Fruit fly (Drosophila melanogaster) whole organism, embryonic: ENCODE measurements around the gene Scm.

Experiments used
- Abd-B ChIP-seq: fragments of 200-800 bp; sonication (Bioruptor generic); optimal IDR thresholded peaks from 2 replicates; lab custom pipeline; 2018; ENCODE audit warnings: missing biosample characterization, mild to moderate bottlenecking, missing genetic modification characterization, moderate library complexity
- Antp ChIP-seq: fragments of 200-800 bp; sonication (Bioruptor generic); optimal IDR thresholded peaks from 3 replicates; lab custom pipeline; 2016; ENCODE audit warnings: missing biosample characterization, missing genetic modification characterization
- BEAF-32 ChIP-seq: fragments of 200-800 bp; sonication (Bioruptor generic); optimal IDR thresholded peaks from 3 replicates; lab custom pipeline; 2017; ENCODE audit warnings: missing biosample characterization, missing genetic modification characterization, mild to moderate bottlenecking, moderate library complexity, missing genetic modification reagents
- Blimp-1 ChIP-seq: fragments of 200-800 bp; sonication (Bioruptor generic); optimal IDR thresholded peaks from 3 replicates; lab custom pipeline; 2018; ENCODE audit warnings: missing biosample characterization, missing genetic modification characterization, mild to moderate bottlenecking, moderate library complexity, missing genetic modification reagents
- CG10959 ChIP-seq: fragments of 200-800 bp; sonication (Bioruptor generic); IDR thresholded peaks from 2 replicates; pipeline ENCODE4 v1.3.6; 2022; ENCODE audit warnings: missing biosample characterization, missing genetic modification characterization
- CG11085 ChIP-seq: fragments of 200-800 bp; sonication (Bioruptor generic); IDR thresholded peaks from 2 replicates; pipeline ENCODE4 v1.3.6; 2022; ENCODE audit warnings: missing biosample characterization, missing genetic modification characterization
- CG11247 ChIP-seq: fragments of 200-800 bp; sonication (Bioruptor generic); IDR thresholded peaks from 2 replicates; pipeline ENCODE4 v1.3.6; 2022; ENCODE audit warnings: missing biosample characterization, missing genetic modification characterization
- CG12299 ChIP-seq: fragments of 200-800 bp; sonication (Bioruptor generic); optimal IDR thresholded peaks from 2 replicates; lab custom pipeline; 2018; ENCODE audit warnings: missing biosample characterization, mild to moderate bottlenecking, missing genetic modification characterization
- CG12659 ChIP-seq: fragments of 200-800 bp; sonication (Bioruptor generic); optimal IDR thresholded peaks from 3 replicates; lab custom pipeline; 2017; ENCODE audit warnings: mild to moderate bottlenecking, missing biosample characterization, missing genetic modification reagents, missing genetic modification characterization
- CG13624 ChIP-seq: fragments of 200-800 bp; sonication (Bioruptor generic); optimal IDR thresholded peaks from 2 replicates; lab custom pipeline; 2016; ENCODE audit warnings: missing biosample characterization, missing genetic modification characterization
- CG1602 ChIP-seq: fragments of 200-800 bp; sonication (Bioruptor generic); optimal IDR thresholded peaks from 3 replicates; lab custom pipeline; 2016; ENCODE audit warnings: missing biosample characterization, missing genetic modification characterization
- CG17359 ChIP-seq: fragments of 200-800 bp; sonication (Bioruptor generic); optimal IDR thresholded peaks from 3 replicates; lab custom pipeline; 2018; ENCODE audit warnings: missing biosample characterization, mild to moderate bottlenecking, missing genetic modification characterization, moderate library complexity
- CG17802 ChIP-seq: fragments of 200-800 bp; sonication (Bioruptor generic); optimal IDR thresholded peaks from 2 replicates; lab custom pipeline; 2018; ENCODE audit warnings: missing biosample characterization, mild to moderate bottlenecking, missing genetic modification characterization, moderate library complexity
- CG1792 ChIP-seq: fragments of 200-800 bp; sonication (Bioruptor generic); optimal IDR thresholded peaks from 2 replicates; lab custom pipeline; 2016; ENCODE audit warnings: missing biosample characterization, missing genetic modification characterization
- CG18011 ChIP-seq: fragments of 200-800 bp; sonication (Bioruptor generic); optimal IDR thresholded peaks from 2 replicates; lab custom pipeline; 2017; ENCODE audit warnings: missing biosample characterization, missing genetic modification characterization, mild to moderate bottlenecking, moderate library complexity, missing genotype
- CG18476 ChIP-seq: fragments of 200-800 bp; sonication (Bioruptor generic); optimal IDR thresholded peaks from 2 replicates; lab custom pipeline; 2016; ENCODE audit warnings: missing biosample characterization, mild to moderate bottlenecking, missing genetic modification characterization
- CG18599 ChIP-seq: fragments of 200-800 bp; sonication (Bioruptor generic); optimal IDR thresholded peaks from 3 replicates; lab custom pipeline; 2017; ENCODE audit warnings: missing biosample characterization, missing genetic modification characterization, mild to moderate bottlenecking, moderate library complexity, missing genetic modification reagents
- CG2712 ChIP-seq: fragments of 200-800 bp; optimal IDR thresholded peaks from 3 replicates; lab custom pipeline; 2019; ENCODE audit warnings: missing biosample characterization, mild to moderate bottlenecking, missing genetic modification characterization, moderate library complexity
- CG33213 ChIP-seq: fragments of 200-800 bp; sonication (Bioruptor generic); optimal IDR thresholded peaks from 3 replicates; lab custom pipeline; 2016; ENCODE audit warnings: missing biosample characterization, missing genetic modification characterization
- CG3407 ChIP-seq: fragments of 200-800 bp; sonication (Bioruptor generic); optimal IDR thresholded peaks from 2 replicates; lab custom pipeline; 2018; ENCODE audit warnings: missing biosample characterization, mild to moderate bottlenecking, missing genetic modification characterization
- CG3726 ChIP-seq: fragments of 200-800 bp; sonication (Bioruptor generic); IDR thresholded peaks from 3 replicates; pipeline ENCODE4, ENCODE4 v1.3.6; 2022; ENCODE audit warnings: missing biosample characterization, missing genetic modification characterization
- CG6254 ChIP-seq: fragments of 200-800 bp; sonication (Bioruptor generic); optimal IDR thresholded peaks from 3 replicates; lab custom pipeline; 2017; ENCODE audit warnings: mild to moderate bottlenecking, missing biosample characterization, missing genetic modification reagents, missing genetic modification characterization
- CG8944 ChIP-seq: fragments of 200-800 bp; sonication (Bioruptor generic); optimal IDR thresholded peaks from 3 replicates; lab custom pipeline; 2016; ENCODE audit warnings: missing biosample characterization, missing genetic modification characterization
- CG9437 ChIP-seq: fragments of 200-800 bp; sonication (Bioruptor generic); optimal IDR thresholded peaks from 2 replicates; lab custom pipeline; 2018; ENCODE audit warnings: missing biosample characterization, mild to moderate bottlenecking, missing genetic modification characterization
- CG9817 ChIP-seq: fragments of 200-800 bp; sonication (Bioruptor generic); optimal IDR thresholded peaks from 2 replicates; lab custom pipeline; 2018; ENCODE audit warnings: missing biosample characterization, mild to moderate bottlenecking, missing genetic modification characterization, moderate library complexity
- CHES-1-like ChIP-seq: fragments of 200-800 bp; sonication (Bioruptor generic); optimal IDR thresholded peaks from 2 replicates; lab custom pipeline; 2016; ENCODE audit warnings: missing biosample characterization, missing genetic modification characterization
- Chrac-16 ChIP-seq: fragments of 200-800 bp; sonication (Bioruptor generic); optimal IDR thresholded peaks from 3 replicates; lab custom pipeline; 2016; ENCODE audit warnings: missing biosample characterization, missing genetic modification characterization
- Dek ChIP-seq: fragments of 200-800 bp; sonication (Bioruptor generic); optimal IDR thresholded peaks from 3 replicates; lab custom pipeline; 2019; ENCODE audit warnings: missing biosample characterization, mild to moderate bottlenecking, missing genetic modification characterization, moderate library complexity
- E2f1 ChIP-seq: fragments of 200-800 bp; sonication (Bioruptor generic); IDR thresholded peaks from 2 replicates; pipeline ENCODE4 v1.3.6; 2022; ENCODE audit warnings: missing biosample characterization, missing genetic modification characterization
- Fer3 ChIP-seq: fragments of 200-800 bp; sonication (Bioruptor generic); optimal IDR thresholded peaks from 2 replicates; lab custom pipeline; 2018; ENCODE audit warnings: missing biosample characterization, mild to moderate bottlenecking, missing genetic modification characterization, moderate library complexity
- HmgD ChIP-seq: fragments of 200-800 bp; sonication (Bioruptor generic); optimal IDR thresholded peaks from 3 replicates; lab custom pipeline; 2016; ENCODE audit warnings: missing biosample characterization, missing genetic modification characterization
- Med ChIP-seq: fragments of 200-800 bp; sonication (Bioruptor generic); peaks from one replicate; lab custom pipeline; 2016; ENCODE audit warnings: missing biosample characterization, missing genetic modification characterization, mild to moderate bottlenecking, inconsistent platforms, moderate library complexity
- al ChIP-seq: fragments of 200-800 bp; sonication (Bioruptor generic); IDR thresholded peaks from 2 replicates; pipeline ENCODE4 v1.3.6; 2022; ENCODE audit warnings: missing biosample characterization, missing genetic modification characterization
- cas ChIP-seq: fragments of 200-800 bp; sonication (Bioruptor generic); IDR thresholded peaks from 2 replicates; pipeline ENCODE4 v1.3.6; 2022; ENCODE audit warnings: missing biosample characterization, missing genetic modification characterization
- chif ChIP-seq, 2 experiments: fragments of 200-800 bp; sonication (Bioruptor generic); optimal IDR thresholded peaks; 3 replicates each; lab custom pipeline; 2016; ENCODE audit warnings: missing biosample characterization in 2 of 2, missing genetic modification characterization in 2 of 2
- danr ChIP-seq: fragments of 200-800 bp; sonication (Bioruptor generic); IDR thresholded peaks from 2 replicates; pipeline ENCODE4 v1.3.6; 2022; ENCODE audit warnings: missing biosample characterization, missing genetic modification characterization
- dm ChIP-seq: fragments of 200-800 bp; sonication (Bioruptor generic); optimal IDR thresholded peaks from 3 replicates; lab custom pipeline; 2016; ENCODE audit warnings: missing biosample characterization, missing genetic modification characterization
- dmrt11E ChIP-seq: fragments of 200-800 bp; sonication (Bioruptor generic); optimal IDR thresholded peaks from 3 replicates; lab custom pipeline; 2018; ENCODE audit warnings: missing biosample characterization, mild to moderate bottlenecking, missing genetic modification characterization, moderate library complexity
- en ChIP-seq: fragments of 200-800 bp; sonication (Bioruptor generic); optimal IDR thresholded peaks from 2 replicates; lab custom pipeline; 2016; ENCODE audit warnings: missing biosample characterization, missing genetic modification characterization
- fd102C ChIP-seq: fragments of 200-800 bp; sonication (Bioruptor generic); optimal IDR thresholded peaks from 2 replicates; lab custom pipeline; 2018; ENCODE audit warnings: missing biosample characterization, mild to moderate bottlenecking, missing genetic modification characterization, moderate library complexity
- gem ChIP-seq: fragments of 200-800 bp; sonication (Bioruptor generic); optimal IDR thresholded peaks from 2 replicates; lab custom pipeline; 2019; ENCODE audit warnings: missing biosample characterization, mild to moderate bottlenecking, missing genetic modification characterization, moderate library complexity
- gfzf ChIP-seq: fragments of 200-800 bp; sonication (Bioruptor generic); optimal IDR thresholded peaks from 2 replicates; lab custom pipeline; 2016; ENCODE audit warnings: missing biosample characterization, mild to moderate bottlenecking, missing genetic modification characterization, moderate library complexity
- jing ChIP-seq: fragments of 200-800 bp; sonication (Bioruptor generic); optimal IDR thresholded peaks from 2 replicates; lab custom pipeline; 2018; ENCODE audit warnings: missing biosample characterization, mild to moderate bottlenecking, missing genetic modification characterization
- pho ChIP-seq: fragments of 200-800 bp; sonication (Bioruptor generic); optimal IDR thresholded peaks from 2 replicates; lab custom pipeline; 2016; ENCODE audit warnings: missing biosample characterization, missing genetic modification characterization
- pnt ChIP-seq: fragments of 200-800 bp; sonication (Bioruptor generic); optimal IDR thresholded peaks from 3 replicates; lab custom pipeline; 2016; ENCODE audit warnings: missing biosample characterization, missing genetic modification characterization
- pum ChIP-seq: fragments of 200-800 bp; sonication (Bioruptor generic); optimal IDR thresholded peaks from 2 replicates; lab custom pipeline; 2016; ENCODE audit warnings: missing biosample characterization, missing genetic modification characterization
- row ChIP-seq: fragments of 200-800 bp; sonication (Bioruptor generic); IDR thresholded peaks from 3 replicates; pipeline ENCODE4 v1.3.6; 2022; ENCODE audit warnings: missing biosample characterization, missing genetic modification characterization
- stwl ChIP-seq: fragments of 200-800 bp; sonication (Bioruptor generic); optimal IDR thresholded peaks from 3 replicates; lab custom pipeline; 2018; ENCODE audit warnings: missing biosample characterization, mild to moderate bottlenecking, missing genetic modification characterization, moderate library complexity
- sug ChIP-seq: fragments of 200-800 bp; optimal IDR thresholded peaks from 2 replicates; lab custom pipeline; 2019; ENCODE audit warnings: missing biosample characterization, mild to moderate bottlenecking, missing genetic modification characterization, moderate library complexity
- z ChIP-seq: fragments of 200-800 bp; sonication (Bioruptor generic); IDR thresholded peaks from 3 replicates; pipeline ENCODE4 v1.3.6; 2022; ENCODE audit warnings: missing biosample characterization, missing genetic modification characterization

The Scm gene

dm6 chr3R:9626880-9627401, 10.5 kb downstream of the Scm start, which contains the start of the genes CG9427 and CG8319 (continued):
- TF ChIP-seq CG12299 (tag; lab: Kevin White, UChicago) (peak; percentile 77), CG11085 (GFP tag; lab: Robert Waterston, UW) (peak; percentile 41; the same call in 1 of the 2 replicates), cas (GFP tag; lab: Robert Waterston, UW) (no peak), CG12659 (GFP tag; lab: Kevin White, UChicago) (peak; percentile 71), CG1602 (GFP tag; lab: Kevin White, UChicago) (peak; percentile 30), stwl (tag; lab: Kevin White, UChicago) (peak; percentile 71), Chrac-16 (GFP tag; lab: Kevin White, UChicago) (peak; percentile 57), CG18476 (peak; percentile 56), Antp (GFP tag; lab: Kevin White, UChicago) (peak; percentile 2), sug (peak; percentile 72), CG11247 (peak; percentile 38; the same call in 1 of the 2 replicates), jing (GFP tag; lab: Kevin White, UChicago) (no peak), pum (GFP tag; lab: Kevin White, UChicago) (peak; percentile 45), Blimp-1 (GFP tag; lab: Kevin White, UChicago) (peak; percentile 59), gem (peak; percentile 81), row (peak; percentile 82), Fer3 (tag; lab: Kevin White, UChicago) (peak; percentile 20), CG1792 (GFP tag; lab: Kevin White, UChicago) (no peak), CG3407 (GFP tag; lab: Kevin White, UChicago) (peak; percentile 17), CG9817 (tag; lab: Kevin White, UChicago) (peak; percentile 55), CG18599 (GFP tag; lab: Kevin White, UChicago) (peak; percentile 39), CG13624 (GFP tag; lab: Kevin White, UChicago) (peak; percentile 42), CG8944 (peak; percentile 34), CG3726 (0 out of 3 replicates have a peak, but pooled peaks have one; percentile 58), CG17802 (tag; lab: Kevin White, UChicago) (no peak), gfzf (GFP tag; lab: Kevin White, UChicago) (peak; percentile 24), CG6254 (GFP tag; lab: Kevin White, UChicago) (no peak), CG18011 (peak; percentile 33), CG9437 (GFP tag; lab: Kevin White, UChicago) (peak; percentile 9), en (GFP tag; lab: Kevin White, UChicago) (peak; percentile 10), fd102C (GFP tag; lab: Kevin White, UChicago) (no peak), E2f1 (0 out of 2 replicates have a peak, but pooled peaks have one; percentile 34), CG33213 (GFP tag; lab: Kevin White, UChicago) (peak; percentile 26), Dek (peak; percentile 71), dm (GFP tag; lab: Kevin White, UChicago) (peak; percentile 53), CG2712 (tag; lab: Kevin White, UChicago) (peak; percentile 75), pnt (GFP tag; lab: Kevin White, UChicago) (peak; percentile 0), chif (GFP tag; optimal IDR thresholded peaks at IDR 0.05; lab: Kevin White, UChicago) (peak; percentile 40 to 63), CHES-1-like (GFP tag; lab: Kevin White, UChicago) (peak; percentile 63), pho (GFP tag; lab: Kevin White, UChicago) (peak; percentile 62), HmgD (GFP tag; lab: Kevin White, UChicago) (peak; percentile 7), CG10959 (no peak), z (GFP tag; lab: Robert Waterston, UW) (no peak), BEAF-32 (GFP tag; lab: Kevin White, UChicago) (peak; percentile 91), Abd-B (GFP tag; lab: Kevin White, UChicago) (no peak), Med (GFP tag; lab: Kevin White, UChicago) (peak; percentile 93), CG17359 (peak; percentile 64), danr (GFP tag; lab: Robert Waterston, UW) (no peak), al (GFP tag; lab: Robert Waterston, UW) (0 out of 2 replicates have a peak, but pooled peaks have one; percentile 25), dmrt11E (tag; lab: Kevin White, UChicago) (peak; percentile 56)
